Worm (Caenorhabditis elegans): ENCODE data around the gene T08G5.1.

T08G5.1 gene

DNA sequence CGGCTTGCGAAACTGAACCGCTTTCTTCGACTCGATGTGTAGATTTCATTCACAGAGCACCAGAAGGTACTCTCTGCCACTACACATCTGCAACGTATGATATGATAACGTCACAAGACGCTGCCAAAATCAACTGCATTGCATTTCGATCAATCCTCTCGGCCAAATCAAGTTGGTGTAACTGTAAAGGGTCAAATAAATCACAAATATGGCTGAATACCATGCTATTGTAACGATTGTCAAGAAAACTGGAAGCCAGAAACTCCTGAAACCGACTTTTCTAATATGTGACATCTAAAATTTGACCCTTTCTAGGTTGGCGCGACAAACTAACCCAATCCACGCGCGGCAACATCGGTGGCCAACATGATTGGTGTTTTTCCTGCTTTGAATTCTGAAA is 8.5 kb upstream of the T08G5.1 start:
- TF ChIP-seq sptf-1 (tag; optimal IDR thresholded peaks at IDR 0.05): no peak
- peak; percentile 97 for TF ChIP-seq alr-1 (tag; optimal IDR thresholded peaks at IDR 0.05; ENCODE audit: borderline replicate concordance)

DNA sequence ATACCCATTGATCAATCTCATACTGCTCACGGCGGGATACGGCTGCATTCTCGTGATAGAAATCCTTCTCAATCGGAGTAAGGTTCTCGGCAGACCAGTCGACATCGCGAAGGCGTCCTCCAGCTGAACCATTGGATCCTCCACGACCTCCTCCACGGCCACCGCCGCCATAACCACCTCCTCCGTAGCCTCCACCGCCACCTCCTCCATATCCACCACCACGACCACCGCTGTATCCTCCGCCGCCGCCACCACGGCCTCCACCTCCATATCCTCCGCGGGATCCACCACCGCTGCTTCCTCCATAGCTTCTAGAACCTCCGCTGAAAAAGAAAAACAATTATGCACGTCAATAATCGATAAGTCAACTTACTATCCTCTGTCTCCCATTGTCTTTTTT is 7.1 kb upstream of the T08G5.1 start:
- no peak for TF ChIP-seq efl-1 (optimal IDR thresholded peaks at IDR 0.05)
- no peak for TF ChIP-seq efl-1 (GFP tag; optimal IDR thresholded peaks at IDR 0.05 in 1 of 2)
- TF ChIP-seq xbp-1 (tag; optimal IDR thresholded peaks at IDR 0.05): no peak
- TF ChIP-seq ceh-8 (GFP tag; optimal IDR thresholded peaks at IDR 0.05): peak; percentile 39
- 0 out of 2 replicates have a peak, but pooled peaks have one; percentile 77 for TF ChIP-seq ets-5 (GFP tag; IDR thresholded peaks at IDR 0.05)

DNA sequence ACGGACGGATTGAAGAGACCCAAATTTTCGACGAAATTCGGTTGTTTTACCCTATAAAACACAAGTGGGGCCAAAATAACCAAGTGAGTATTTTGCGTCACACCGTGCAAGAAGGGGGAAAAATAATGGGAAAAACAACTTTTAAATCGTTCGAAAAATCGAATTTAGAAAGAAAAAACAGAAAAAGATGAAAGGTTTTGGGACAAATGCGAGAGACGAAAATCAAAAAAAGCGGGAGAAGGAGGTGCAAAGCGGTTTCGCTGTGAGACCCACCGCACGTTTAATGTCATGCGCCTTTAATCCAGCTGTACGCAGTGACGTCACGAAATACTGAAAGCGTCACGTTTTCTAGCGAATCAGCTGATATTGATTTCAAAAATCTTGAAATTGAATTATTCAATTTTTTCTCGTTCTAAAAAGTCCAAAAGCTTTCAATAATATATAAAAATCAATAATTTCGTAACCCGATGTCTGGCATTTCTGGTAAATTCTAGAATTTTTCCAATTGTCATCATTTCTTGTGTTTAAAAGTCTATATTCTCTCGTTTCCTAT is 6.5 kb upstream of the T08G5.1 start, which contains the start of the genes ddx-17 and aip-1:
Gene ddx-17 (minus strand): TSS at position 51 of the 553 bp plus-strand sequence.
Gene aip-1 (plus strand): TSS at position 332 of the 553 bp plus-strand sequence.
- peak; percentile 38 for TF ChIP-seq fos-1 (tag; optimal IDR thresholded peaks at IDR 0.05)
- TF ChIP-seq C16A3.4 (tag; optimal IDR thresholded peaks at IDR 0.05): peak; percentile 78
- TF ChIP-seq nhr-47 (tag; optimal IDR thresholded peaks at IDR 0.05): peak; percentile 81
- no peak for TF ChIP-seq mef-2 (tag; optimal IDR thresholded peaks at IDR 0.05)
- no peak for TF ChIP-seq sup-37 (GFP tag; optimal IDR thresholded peaks at IDR 0.05)
- no peak for TF ChIP-seq lir-3 (tag; optimal IDR thresholded peaks at IDR 0.05; ENCODE audit: poor library complexity)
- no peak for TF ChIP-seq nhr-84 (tag; optimal IDR thresholded peaks at IDR 0.05)
- TF ChIP-seq rnt-1 (tag; optimal IDR thresholded peaks at IDR 0.05): peak; percentile 74
- no peak for TF ChIP-seq unc-98 (GFP tag; IDR thresholded peaks at IDR 0.05)
- TF ChIP-seq alr-1 (tag; optimal IDR thresholded peaks at IDR 0.05; ENCODE audit: borderline replicate concordance): no peak
- TF ChIP-seq ces-1 (GFP tag; optimal IDR thresholded peaks at IDR 0.05): no peak
- no peak for TF ChIP-seq egl-27 (tag; optimal IDR thresholded peaks at IDR 0.05)
- TF ChIP-seq hlh-4 (tag; optimal IDR thresholded peaks at IDR 0.05): no peak
- no peak for TF ChIP-seq ceh-63 (GFP tag; optimal IDR thresholded peaks at IDR 0.05)
- no peak for TF ChIP-seq aha-1 (tag; optimal IDR thresholded peaks at IDR 0.05)
- peak; percentile 30 for TF ChIP-seq irx-1 (tag; optimal IDR thresholded peaks at IDR 0.05)
- TF ChIP-seq mep-1 (tag; optimal IDR thresholded peaks at IDR 0.05): peak; percentile 82
- no peak for TF ChIP-seq nhr-11 (tag; optimal IDR thresholded peaks at IDR 0.05)
- peak; percentile 81 to 90 for TF ChIP-seq lin-35 (GFP tag; optimal IDR thresholded peaks at IDR 0.05)
- TF ChIP-seq lin-15B (tag; optimal IDR thresholded peaks at IDR 0.05): peak; percentile 40
- no peak for TF ChIP-seq unc-30 (tag; optimal IDR thresholded peaks at IDR 0.05)
- TF ChIP-seq tlp-1 (tag; optimal IDR thresholded peaks at IDR 0.05): no peak
- TF ChIP-seq fkh-4 (tag; optimal IDR thresholded peaks at IDR 0.05; ENCODE audit: borderline replicate concordance): no peak
- TF ChIP-seq dpl-1 (GFP tag; optimal IDR thresholded peaks at IDR 0.05): peak; percentile 64 to 82 (median 78)
- peak; percentile 41 for TF ChIP-seq sox-4 (tag; optimal IDR thresholded peaks at IDR 0.05)
- TF ChIP-seq zag-1 (tag; optimal IDR thresholded peaks at IDR 0.05): no peak
- TF ChIP-seq elt-2 (tag; optimal IDR thresholded peaks at IDR 0.05): peak; percentile 0
- TF ChIP-seq ceh-8 (GFP tag; optimal IDR thresholded peaks at IDR 0.05): no peak
- TF ChIP-seq snpc-4 (tag; optimal IDR thresholded peaks at IDR 0.05): peak; percentile 27
- peak; percentile 60 for TF ChIP-seq xbp-1 (tag; optimal IDR thresholded peaks at IDR 0.05)
- TF ChIP-seq ets-5 (GFP tag; IDR thresholded peaks at IDR 0.05): no peak
- peak; percentile 99 for TF ChIP-seq skn-1 (tag; optimal IDR thresholded peaks at IDR 0.05)
- TF ChIP-seq lin-13 (GFP tag; optimal IDR thresholded peaks at IDR 0.05): peak; percentile 61
- TF ChIP-seq lsy-2 (tag; optimal IDR thresholded peaks at IDR 0.05): peak; percentile 70 to 89
- peak; percentile 81 for TF ChIP-seq nhr-85 (tag)
- TF ChIP-seq fkh-10 (GFP tag; optimal IDR thresholded peaks at IDR 0.05): no peak
- peak in 2 of 3 experiments; percentile 8 to 70 for TF ChIP-seq ceh-82 (tag; optimal IDR thresholded peaks at IDR 0.05)
- peak; percentile 19; the same call in 1 of the 2 replicates for TF ChIP-seq grh-1 (GFP tag; IDR thresholded peaks at IDR 0.05)
- no peak for TF ChIP-seq aly-2 (tag; optimal IDR thresholded peaks at IDR 0.05)
- TF ChIP-seq ztf-4 (tag; optimal IDR thresholded peaks at IDR 0.05): no peak
- TF ChIP-seq Y116A8C.19 (tag; optimal IDR thresholded peaks at IDR 0.05; ENCODE audit: borderline replicate concordance): no peak
- TF ChIP-seq hpl-2 (GFP tag; optimal IDR thresholded peaks at IDR 0.05): peak; percentile 37
- peak; percentile 59 for TF ChIP-seq nhr-77 (tag; optimal IDR thresholded peaks at IDR 0.05)
- TF ChIP-seq nhr-237 (tag; optimal IDR thresholded peaks at IDR 0.05): no peak
- peak; percentile 57 for TF ChIP-seq blmp-1 (tag; optimal IDR thresholded peaks at IDR 0.05)
- TF ChIP-seq pag-3 (tag; optimal IDR thresholded peaks at IDR 0.05; ENCODE audit: borderline replicate concordance, insufficient read depth): no peak
